Worm (Caenorhabditis elegans) whole organism, late embryonic: ENCODE data around the gene srtx-1.

Source experiments
- K09A11.1 ChIP-seq: sonication (generic microtip); optimal IDR thresholded peaks from 2 replicates; lab custom pipeline; 2017; ENCODE audit warnings: antibody characterized with exemption, mild to moderate bottlenecking, missing genetic modification characterization, missing compliant biosample characterization; ENCODE audit not compliant: insufficient read depth
- Y22D7AL.16 ChIP-seq: sonication (generic microtip); optimal IDR thresholded peaks from 2 replicates; lab custom pipeline; 2016; ENCODE audit warnings: missing genetic modification characterization, missing compliant biosample characterization
- ceh-31 ChIP-seq: sonication (generic microtip); optimal IDR thresholded peaks from 2 replicates; lab custom pipeline; 2016; ENCODE audit warnings: missing genetic modification characterization, missing compliant biosample characterization
- ceh-34 ChIP-seq: sonication (generic microtip); optimal IDR thresholded peaks from 2 replicates; lab custom pipeline; 2016; ENCODE audit warnings: mild to moderate bottlenecking, missing genetic modification characterization, missing compliant biosample characterization
- dmd-4 ChIP-seq: sonication (generic microtip); optimal IDR thresholded peaks from 2 replicates; lab custom pipeline; 2016; ENCODE audit warnings: borderline replicate concordance, missing genetic modification characterization, missing compliant biosample characterization
- elt-2 ChIP-seq: sonication (generic microtip); optimal IDR thresholded peaks from 2 replicates; lab custom pipeline; 2016; ENCODE audit warnings: missing genetic modification reagents, missing genetic modification characterization, missing compliant biosample characterization
- fkh-10 ChIP-seq: fragments of 150-350 bp; optimal IDR thresholded peaks from 2 replicates; lab custom pipeline; 2014; ENCODE audit warnings: missing biosample characterization, missing genetic modification reagents, missing genetic modification characterization
- gmeb-2 ChIP-seq: sonication (generic microtip); optimal IDR thresholded peaks from 2 replicates; lab custom pipeline; 2016; ENCODE audit warnings: missing genetic modification characterization, inconsistent platforms, missing compliant biosample characterization
- mec-3 ChIP-seq: sonication (generic microtip); optimal IDR thresholded peaks from 2 replicates; lab custom pipeline; 2016; ENCODE audit warnings: borderline replicate concordance, missing genetic modification characterization, missing compliant biosample characterization
- nfya-1 ChIP-seq: sonication (generic microtip); optimal IDR thresholded peaks from 2 replicates; lab custom pipeline; 2017; ENCODE audit warnings: missing genetic modification characterization, mild to moderate bottlenecking, missing compliant biosample characterization, antibody characterized with exemption, moderate library complexity
- unc-55 ChIP-seq: sonication (generic microtip); optimal IDR thresholded peaks from 2 replicates; lab custom pipeline; 2017; ENCODE audit warnings: missing biosample characterization, missing genetic modification reagents, missing genetic modification characterization

DNA sequence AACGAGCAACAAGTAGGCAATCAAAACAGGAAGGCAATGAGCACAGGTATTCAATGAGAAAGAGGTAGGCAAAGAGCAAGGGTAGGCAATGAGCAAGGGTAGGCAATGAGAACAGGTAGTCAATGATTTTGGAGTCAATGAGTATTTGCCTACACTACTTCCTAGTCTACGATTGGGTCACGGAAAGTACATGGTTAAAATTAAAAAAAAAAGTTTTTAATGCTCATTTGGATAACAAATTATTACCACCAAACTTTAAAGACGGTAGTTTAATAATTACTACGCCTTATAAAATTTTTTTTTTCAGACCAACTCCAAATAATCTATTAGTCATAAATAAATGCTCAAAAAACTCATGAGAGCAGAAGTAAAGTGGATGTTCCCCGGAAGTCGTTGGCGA is 39.3 kb upstream of the srtx-1 start, which contains the start of gene ptp-8:
- TF ChIP-seq gmeb-2 (tag; lab: Kevin White, UChicago) (no peak), mec-3 (tag; lab: Kevin White, UChicago) (no peak), unc-55 (GFP tag; lab: Kevin White, UChicago) (no peak), nfya-1 (tag; lab: Kevin White, UChicago) (no peak), ceh-34 (tag; lab: Kevin White, UChicago) (no peak), ceh-31 (tag; lab: Kevin White, UChicago) (no peak), fkh-10 (GFP tag; lab: Kevin White, UChicago) (no peak), elt-2 (tag; lab: Kevin White, UChicago) (no peak), dmd-4 (tag; lab: Kevin White, UChicago) (no peak), K09A11.1 (no peak), Y22D7AL.16 (no peak)
